Fruit fly (Drosophila melanogaster) whole organism, prepupa: ENCODE results near the gene CG8176.

ENCODE experiments used
- CG11294 ChIP-seq: fragments of 200-800 bp; sonication (Bioruptor generic); IDR thresholded peaks from 2 replicates; pipeline ENCODE4 v1.3.6; 2022; ENCODE audit warnings: missing biosample characterization, missing genetic modification characterization
- CG11762 ChIP-seq: fragments of 200-800 bp; sonication (Bioruptor generic); optimal IDR thresholded peaks from 3 replicates; lab custom pipeline; 2016; ENCODE audit warnings: missing biosample characterization, missing genetic modification characterization; ENCODE audit not compliant: insufficient read depth
- CG6276 ChIP-seq: fragments of 200-800 bp; sonication (Bioruptor generic); optimal IDR thresholded peaks from 2 replicates; lab custom pipeline; 2017; ENCODE audit warnings: missing biosample characterization, mild to moderate bottlenecking, missing genetic modification characterization
- Hr4 ChIP-seq: fragments of 200-800 bp; sonication (Bioruptor generic); optimal IDR thresholded peaks from 3 replicates; lab custom pipeline; 2016; ENCODE audit warnings: missing biosample characterization, missing genetic modification characterization
- Sox14 ChIP-seq: fragments of 200-800 bp; sonication (Bioruptor generic); optimal IDR thresholded peaks from 3 replicates; lab custom pipeline; 2016; ENCODE audit warnings: missing biosample characterization, missing genetic modification characterization

DNA sequence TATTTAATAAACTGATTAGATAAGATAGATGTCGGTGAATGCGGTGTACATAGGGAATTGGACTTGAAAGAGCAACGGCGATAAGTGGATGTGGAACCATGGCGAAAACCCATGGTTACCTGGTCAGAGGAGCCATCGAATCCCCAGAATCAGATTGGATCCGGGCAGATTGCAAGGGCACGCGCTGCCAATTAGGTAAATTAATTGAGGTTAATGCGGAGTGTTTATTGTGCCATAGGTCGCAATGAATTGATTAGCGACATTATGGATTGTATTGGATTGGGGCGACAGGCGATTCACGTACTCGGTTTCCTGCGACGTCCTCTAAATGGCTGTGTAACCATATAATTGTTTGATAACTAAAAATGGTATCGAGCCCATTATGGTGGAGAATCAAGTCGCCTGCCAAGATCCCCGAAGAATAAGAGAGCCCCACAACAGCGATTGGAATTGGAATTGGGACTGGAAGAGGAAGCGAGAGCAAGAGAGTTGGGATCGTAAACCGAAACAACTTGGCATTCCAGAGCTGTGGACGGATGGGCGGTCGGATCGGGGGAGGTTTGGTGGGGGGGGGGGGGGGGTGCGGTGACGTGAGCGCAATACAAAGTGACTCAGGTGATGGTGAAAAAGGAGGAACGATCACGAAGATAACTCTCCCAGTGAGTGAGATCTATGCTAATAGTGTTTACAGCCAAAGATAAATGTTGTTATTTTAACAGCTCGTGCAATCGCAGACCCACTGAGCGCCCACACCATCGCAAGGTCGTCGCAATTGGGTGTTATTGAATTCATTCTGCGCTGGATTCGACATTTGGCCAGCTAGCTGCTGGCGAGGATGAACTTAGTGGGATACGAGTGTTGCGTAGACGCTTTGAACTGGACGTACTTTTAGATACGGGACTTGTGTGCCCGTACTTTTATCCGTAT, 14.1 kb upstream of the CG8176 start:
- TF ChIP-seq CG11294 (GFP tag; lab: Robert Waterston, UW), result no peak
- no peak for TF ChIP-seq Sox14
- no peak for TF ChIP-seq CG11762 (GFP tag; lab: Kevin White, UChicago)
- no peak for TF ChIP-seq Hr4 (GFP tag; lab: Kevin White, UChicago)
- TF ChIP-seq CG6276 (GFP tag; lab: Kevin White, UChicago), result no peak
